Worm (Caenorhabditis elegans): ENCODE data around the gene cytb-5.1.

ce11 chrX:13952347-13952746, 49.4 kb upstream of the cytb-5.1 start:
- TF ChIP-seq snpc-4 (GFP tag; optimal IDR thresholded peaks at IDR 0.05) (no peak), snpc-4 (tag; optimal IDR thresholded peaks at IDR 0.05) (no peak), bed-2 (GFP tag; IDR thresholded peaks at IDR 0.05) (no peak), ceh-79 (tag; optimal IDR thresholded peaks at IDR 0.05) (no peak), Y53F4B.3 (GFP tag; IDR thresholded peaks at IDR 0.05) (no peak), unc-62 (GFP tag; optimal IDR thresholded peaks at IDR 0.05) (no peak), pha-4 (tag; optimal IDR thresholded peaks at IDR 0.05) (no peak), rpc-1 (optimal IDR thresholded peaks at IDR 0.05) (no peak), rpc-1 (tag; optimal IDR thresholded peaks at IDR 0.05) (no peak), ceh-27 (GFP tag; optimal IDR thresholded peaks at IDR 0.05) (no peak), unc-130 (GFP tag; optimal IDR thresholded peaks at IDR 0.05) (no peak), let-607 (tag; optimal IDR thresholded peaks at IDR 0.05) (no peak), zfh-2 (GFP tag; conservative IDR thresholded peaks at IDR 0.05) (peak; percentile 65), lin-35 (GFP tag; optimal IDR thresholded peaks at IDR 0.05) (no peak), ama-1 (optimal IDR thresholded peaks at IDR 0.05) (no peak), ama-1 (GFP tag; optimal IDR thresholded peaks at IDR 0.05) (no peak)
